Fruit fly (Drosophila melanogaster) whole organism, embryonic: ENCODE results near the gene Mst98Cb.

Experiments
- Abd-B ChIP-seq: fragments of 200-800 bp; sonication (Bioruptor generic); optimal IDR thresholded peaks from 2 replicates; lab custom pipeline; 2018; ENCODE audit warnings: missing biosample characterization, mild to moderate bottlenecking, missing genetic modification characterization, moderate library complexity
- B-H1 ChIP-seq: fragments of 200-800 bp; sonication (Bioruptor generic); IDR thresholded peaks from 3 replicates; pipeline ENCODE4 v1.3.6; 2022; ENCODE audit warnings: missing biosample characterization, missing genetic modification characterization
- CG10267 ChIP-seq: fragments of 200-800 bp; sonication (Bioruptor generic); optimal IDR thresholded peaks from 2 replicates; lab custom pipeline; 2018; ENCODE audit warnings: missing biosample characterization, mild to moderate bottlenecking, missing genetic modification characterization, moderate library complexity
- CG11456 ChIP-seq: fragments of 200-800 bp; sonication (Bioruptor generic); IDR thresholded peaks from 3 replicates; pipeline ENCODE4 v1.3.6; 2022; ENCODE audit warnings: missing biosample characterization, missing genetic modification characterization
- CG11504 ChIP-seq: fragments of 200-800 bp; sonication (Bioruptor generic); optimal IDR thresholded peaks from 3 replicates; lab custom pipeline; 2019; ENCODE audit warnings: missing biosample characterization, mild to moderate bottlenecking, missing genetic modification characterization, moderate library complexity
- CG13123 ChIP-seq: fragments of 200-800 bp; sonication (Bioruptor generic); optimal IDR thresholded peaks from 2 replicates; lab custom pipeline; 2016; ENCODE audit warnings: missing biosample characterization, missing genetic modification characterization
- CG1603 ChIP-seq: fragments of 200-800 bp; sonication (Bioruptor generic); optimal IDR thresholded peaks from 2 replicates; lab custom pipeline; 2019; ENCODE audit warnings: missing biosample characterization, mild to moderate bottlenecking, missing genetic modification characterization, moderate library complexity
- CG17328 ChIP-seq: fragments of 200-800 bp; sonication (Bioruptor generic); IDR thresholded peaks from 2 replicates; pipeline ENCODE4 v1.3.6; 2022; ENCODE audit warnings: missing biosample characterization, missing genetic modification characterization
- CG30403 ChIP-seq: fragments of 200-800 bp; sonication (Bioruptor generic); optimal IDR thresholded peaks from 3 replicates; lab custom pipeline; 2016; ENCODE audit warnings: missing biosample characterization, missing genetic modification characterization
- CG31441 ChIP-seq: fragments of 200-800 bp; sonication (Bioruptor generic); IDR thresholded peaks from 2 replicates; pipeline ENCODE4 v1.3.6; 2022; ENCODE audit warnings: missing biosample characterization, missing genetic modification characterization
- CG3163 ChIP-seq: fragments of 200-800 bp; sonication (Bioruptor generic); optimal IDR thresholded peaks from 3 replicates; lab custom pipeline; 2016; ENCODE audit warnings: missing biosample characterization, missing genetic modification characterization
- CG4707 ChIP-seq: fragments of 200-800 bp; sonication (Bioruptor generic); optimal IDR thresholded peaks from 2 replicates; lab custom pipeline; 2018; ENCODE audit warnings: missing biosample characterization, mild to moderate bottlenecking, missing genetic modification characterization, moderate library complexity
- CG7928 ChIP-seq: fragments of 200-800 bp; sonication (Bioruptor generic); optimal IDR thresholded peaks from 2 replicates; lab custom pipeline; 2017; ENCODE audit warnings: missing biosample characterization, mild to moderate bottlenecking, missing genetic modification characterization
- Ets65A ChIP-seq: fragments of 200-800 bp; sonication (Bioruptor generic); peaks from one replicate; lab custom pipeline; 2016; ENCODE audit warnings: missing biosample characterization, missing genetic modification characterization
- Hey ChIP-seq: fragments of 200-800 bp; sonication (Bioruptor generic); optimal IDR thresholded peaks from 3 replicates; lab custom pipeline; 2018; ENCODE audit warnings: missing biosample characterization, mild to moderate bottlenecking, missing genetic modification characterization
- Hr51 ChIP-seq, 2 experiments: fragments of 200-800 bp; sonication (Bioruptor generic); optimal IDR thresholded peaks; 2 replicates in 1 of 2; 3 replicates in 1 of 2; lab custom pipeline; 2016 to 2018; ENCODE audit warnings: missing biosample characterization in 2 of 2, missing genetic modification characterization in 2 of 2, mild to moderate bottlenecking in 1 of 2, moderate library complexity in 1 of 2
- MESR4 ChIP-seq: fragments of 200-800 bp; sonication (Bioruptor generic); optimal IDR thresholded peaks from 2 replicates; lab custom pipeline; 2018; ENCODE audit warnings: missing biosample characterization, mild to moderate bottlenecking, missing genetic modification characterization, moderate library complexity
- Med ChIP-seq: fragments of 200-800 bp; sonication (Bioruptor generic); peaks from one replicate; lab custom pipeline; 2016; ENCODE audit warnings: missing biosample characterization, missing genetic modification characterization, mild to moderate bottlenecking, inconsistent platforms, moderate library complexity
- Mes4 ChIP-seq: fragments of 200-800 bp; sonication (Bioruptor generic); optimal IDR thresholded peaks from 2 replicates; lab custom pipeline; 2016; ENCODE audit warnings: missing biosample characterization, missing genetic modification characterization
- NC2α ChIP-seq: fragments of 200-800 bp; sonication (Bioruptor generic); optimal IDR thresholded peaks from 2 replicates; lab custom pipeline; 2016; ENCODE audit warnings: missing biosample characterization, missing genetic modification characterization
- Nf-YA ChIP-seq: fragments of 200-800 bp; sonication (Bioruptor generic); IDR thresholded peaks from 2 replicates; pipeline ENCODE4 v1.3.6; 2022; ENCODE audit warnings: missing biosample characterization, missing genetic modification characterization
- Oaz ChIP-seq: fragments of 200-800 bp; sonication (Bioruptor generic); IDR thresholded peaks from 2 replicates; pipeline ENCODE4 v1.3.6; 2022; ENCODE audit warnings: missing biosample characterization, missing genetic modification characterization
- Ptx1 ChIP-seq: fragments of 200-800 bp; sonication (Bioruptor generic); IDR thresholded peaks from 2 replicates; pipeline ENCODE4 v1.3.6; 2022; ENCODE audit warnings: missing biosample characterization, missing genetic modification characterization
- ap ChIP-seq: fragments of 200-800 bp; sonication (Bioruptor generic); IDR thresholded peaks from 2 replicates; pipeline ENCODE4 v1.3.6; 2022; ENCODE audit warnings: missing biosample characterization, missing genetic modification characterization
- az2 ChIP-seq: fragments of 200-800 bp; sonication (Bioruptor generic); optimal IDR thresholded peaks from 3 replicates; lab custom pipeline; 2016; ENCODE audit warnings: missing biosample characterization, missing genetic modification characterization
- br ChIP-seq: fragments of >200 bp; optimal IDR thresholded peaks from 2 replicates; lab custom pipeline; 2017
- disco-r ChIP-seq: fragments of 200-800 bp; sonication (Bioruptor generic); optimal IDR thresholded peaks from 2 replicates; lab custom pipeline; 2016; ENCODE audit warnings: missing biosample characterization, missing genetic modification characterization
- dmrt99B ChIP-seq: fragments of 200-800 bp; sonication (Bioruptor generic); optimal IDR thresholded peaks from 2 replicates; lab custom pipeline; 2018; ENCODE audit warnings: missing biosample characterization, mild to moderate bottlenecking, missing genetic modification characterization, moderate library complexity
- emc ChIP-seq: fragments of 200-800 bp; sonication (Bioruptor generic); optimal IDR thresholded peaks from 2 replicates; lab custom pipeline; 2016; ENCODE audit warnings: missing biosample characterization, missing genetic modification characterization
- esg ChIP-seq: fragments of 200-800 bp; sonication (Bioruptor generic); conservative IDR thresholded peaks from 2 replicates; pipeline ENCODE4 v1.3.6; 2022; ENCODE audit warnings: missing biosample characterization, missing genetic modification characterization
- fd64A ChIP-seq: fragments of 200-800 bp; sonication (Bioruptor generic); optimal IDR thresholded peaks from 3 replicates; lab custom pipeline; 2018; ENCODE audit warnings: missing biosample characterization, mild to moderate bottlenecking, missing genetic modification characterization
- gem ChIP-seq: fragments of 200-800 bp; sonication (Bioruptor generic); optimal IDR thresholded peaks from 2 replicates; lab custom pipeline; 2019; ENCODE audit warnings: missing biosample characterization, mild to moderate bottlenecking, missing genetic modification characterization, moderate library complexity
- grn ChIP-seq: fragments of 200-800 bp; sonication (Bioruptor generic); optimal IDR thresholded peaks from 3 replicates; lab custom pipeline; 2017; ENCODE audit warnings: missing biosample characterization, missing genetic modification characterization
- luna ChIP-seq: fragments of 200-800 bp; sonication (Bioruptor generic); optimal IDR thresholded peaks from 2 replicates; lab custom pipeline; 2016; ENCODE audit warnings: missing biosample characterization, missing genetic modification characterization
- mirr ChIP-seq: fragments of 200-800 bp; sonication (Bioruptor generic); optimal IDR thresholded peaks from 3 replicates; lab custom pipeline; 2018; ENCODE audit warnings: missing biosample characterization, mild to moderate bottlenecking, missing genetic modification characterization
- prd ChIP-seq, 3 experiments: fragments of >200 bp in 2 of 3; fragments of 200-800 bp in 1 of 3; sonication (Bioruptor generic) in 1 of 3; optimal IDR thresholded peaks in 2 of 3; IDR thresholded peaks in 1 of 3; 2 replicates in 2 of 3; 3 replicates in 1 of 3; pipeline versions ENCODE4 v1.3.6 to Lab custom; 2017 to 2022; ENCODE audit warnings: missing biosample characterization in 1 of 3, missing genetic modification characterization in 1 of 3
- row ChIP-seq: fragments of 200-800 bp; sonication (Bioruptor generic); IDR thresholded peaks from 3 replicates; pipeline ENCODE4 v1.3.6; 2022; ENCODE audit warnings: missing biosample characterization, missing genetic modification characterization
- slbo ChIP-seq: fragments of 200-800 bp; sonication (Bioruptor generic); IDR thresholded peaks from 2 replicates; pipeline ENCODE4 v1.3.6; 2022; ENCODE audit warnings: missing biosample characterization, missing genetic modification characterization
- sr ChIP-seq: fragments of 200-800 bp; sonication (Bioruptor generic); IDR thresholded peaks from 3 replicates; pipeline ENCODE4 v1.3.6; 2022; ENCODE audit warnings: missing biosample characterization, missing genetic modification characterization
- z ChIP-seq: fragments of 200-800 bp; sonication (Bioruptor generic); IDR thresholded peaks from 3 replicates; pipeline ENCODE4 v1.3.6; 2022; ENCODE audit warnings: missing biosample characterization, missing genetic modification characterization

Gene Mst98Cb

DNA sequence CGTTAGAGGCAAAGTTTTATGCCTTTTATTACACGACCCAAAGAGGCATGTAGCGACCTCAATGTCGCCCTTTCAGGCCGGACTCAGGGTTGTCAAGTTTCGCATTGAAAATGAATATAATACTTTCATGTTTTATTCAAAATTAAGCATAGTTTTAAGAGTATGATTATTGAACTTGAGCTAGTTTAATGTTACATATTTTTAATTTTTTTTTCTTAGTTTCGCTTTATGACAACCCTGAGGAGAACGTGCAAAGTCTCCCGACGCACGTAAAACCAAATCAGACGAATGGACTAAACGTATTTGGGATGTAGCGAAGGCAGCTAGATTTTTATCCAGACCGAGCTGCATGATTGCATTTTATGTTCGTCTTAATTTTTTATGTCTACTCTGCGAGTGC, 13.4 kb downstream of the Mst98Cb start (continued):
- peak; percentile 49; the same call in 1 of the 2 replicates for TF ChIP-seq Oaz (GFP tag; lab: Robert Waterston, UW)
- TF ChIP-seq row (GFP tag; lab: Robert Waterston, UW) = peak; percentile 28; the same call in 1 of the 3 replicates
- TF ChIP-seq CG3163 (GFP tag; lab: Kevin White, UChicago) = no peak
- TF ChIP-seq Hr51 (GFP tag; optimal IDR thresholded peaks at IDR 0.05; lab: Kevin White, UChicago) = peak in 1 of 2 experiments; percentile 24
- peak; percentile 66 for TF ChIP-seq Med (GFP tag; lab: Kevin White, UChicago)
- no peak for TF ChIP-seq B-H1 (GFP tag; lab: Robert Waterston, UW)
- TF ChIP-seq dmrt99B (tag; lab: Kevin White, UChicago) = peak; percentile 39
- no peak for TF ChIP-seq NC2α (GFP tag; lab: Kevin White, UChicago)
- TF ChIP-seq CG11504 (tag; lab: Kevin White, UChicago) = peak; percentile 41
- 0 out of 2 replicates have a peak, but pooled peaks have one; percentile 14 for TF ChIP-seq CG17328
- 0 out of 2 replicates have a peak, but pooled peaks have one; percentile 21 for TF ChIP-seq CG31441 (GFP tag; lab: Robert Waterston, UW)
- TF ChIP-seq Nf-YA (GFP tag; lab: Robert Waterston, UW) = peak; percentile 31; the same call in 1 of the 2 replicates
- TF ChIP-seq ap = 0 out of 2 replicates have a peak, but pooled peaks have one; percentile 18
- no peak for TF ChIP-seq disco-r
- TF ChIP-seq CG30403 (GFP tag; lab: Kevin White, UChicago) = peak; percentile 21
- TF ChIP-seq az2 (GFP tag; lab: Kevin White, UChicago) = peak; percentile 0
- no peak for TF ChIP-seq emc (GFP tag; lab: Kevin White, UChicago)

DNA sequence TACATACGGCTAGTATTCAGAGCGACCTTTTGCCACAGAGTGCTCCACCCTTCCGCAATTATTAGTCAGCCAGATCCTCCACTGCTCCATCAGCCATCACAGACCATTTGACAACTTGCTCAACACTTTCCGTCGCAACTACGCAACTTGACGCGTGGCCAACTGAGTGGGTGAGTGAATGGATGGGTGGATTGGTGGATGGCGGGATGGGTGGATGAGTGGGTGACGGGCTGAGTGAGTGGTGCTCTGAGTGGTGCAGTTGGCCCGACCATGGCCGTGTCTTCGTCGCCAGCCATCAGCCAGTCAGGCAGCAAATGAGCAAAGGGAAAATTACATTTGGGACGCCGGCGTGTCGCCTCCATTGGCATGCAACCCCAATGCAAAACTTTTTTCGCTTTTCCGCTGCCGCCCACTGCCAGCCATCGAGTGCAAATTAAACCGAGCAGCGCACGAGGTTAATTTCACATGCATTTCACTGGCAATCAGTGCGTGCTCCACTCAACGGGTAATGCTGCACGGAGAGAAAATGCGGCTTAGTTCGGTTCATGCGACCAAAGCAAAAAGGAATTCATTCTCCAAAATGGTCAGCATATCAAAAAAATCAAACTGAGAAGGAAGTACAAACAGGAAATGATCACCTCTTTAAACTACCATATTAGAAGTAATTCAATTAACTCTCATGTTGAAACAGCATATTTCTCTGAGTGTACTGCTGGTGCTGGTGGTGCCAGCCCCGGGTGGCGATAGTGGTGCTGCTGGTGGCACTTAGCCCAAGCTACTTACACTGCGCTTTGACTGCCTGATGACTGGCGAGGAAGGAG, 15.5 kb downstream of the Mst98Cb start:
- TF ChIP-seq CG1603 (tag; lab: Kevin White, UChicago) (peak; percentile 42), prd (optimal IDR thresholded peaks at IDR 0.05; lab: Kevin White, UChicago) (no peak), prd (GFP tag; IDR thresholded peaks at IDR 0.05; lab: Robert Waterston, UW) (0 out of 3 replicates have a peak, but pooled peaks have one; percentile 19), Ptx1 (0 out of 2 replicates have a peak, but pooled peaks have one; percentile 14), esg (GFP tag; lab: Robert Waterston, UW) (no peak), CG4707 (GFP tag; lab: Kevin White, UChicago) (no peak), gem (tag; lab: Kevin White, UChicago) (peak; percentile 1), sr (GFP tag; lab: Robert Waterston, UW) (0 out of 3 replicates have a peak, but pooled peaks have one; percentile 51), CG13123 (GFP tag; lab: Kevin White, UChicago) (no peak), z (peak; percentile 58; the same call in 1 of the 3 replicates), grn (GFP tag; lab: Kevin White, UChicago) (no peak), CG11456 (GFP tag; lab: Robert Waterston, UW) (0 out of 3 replicates have a peak, but pooled peaks have one; percentile 27), CG10267 (tag; lab: Kevin White, UChicago) (no peak), br (no peak), luna (no peak), MESR4 (GFP tag; lab: Kevin White, UChicago) (no peak), Mes4 (GFP tag; lab: Kevin White, UChicago) (no peak), Ets65A (GFP tag; lab: Kevin White, UChicago) (peak; percentile 93), fd64A (GFP tag; lab: Kevin White, UChicago) (no peak), slbo (GFP tag; lab: Robert Waterston, UW) (no peak), Abd-B (GFP tag; lab: Kevin White, UChicago) (no peak), CG7928 (GFP tag; lab: Kevin White, UChicago) (no peak), Hey (tag; lab: Kevin White, UChicago) (no peak), mirr (GFP tag; lab: Kevin White, UChicago) (no peak)
